Fruit fly (Drosophila melanogaster) whole organism, embryonic: ENCODE results near the gene SsRbeta.

ENCODE experiments used
- Abd-B ChIP-seq: fragments of 200-800 bp; sonication (Bioruptor generic); optimal IDR thresholded peaks from 2 replicates; lab custom pipeline; 2018; ENCODE audit warnings: missing biosample characterization, mild to moderate bottlenecking, missing genetic modification characterization, moderate library complexity
- Atf3 ChIP-seq: fragments of 200-800 bp; sonication (Bioruptor generic); optimal IDR thresholded peaks from 3 replicates; lab custom pipeline; 2016; ENCODE audit warnings: missing biosample characterization, missing genetic modification characterization
- B-H1 ChIP-seq: fragments of 200-800 bp; sonication (Bioruptor generic); IDR thresholded peaks from 3 replicates; pipeline ENCODE4 v1.3.6; 2022; ENCODE audit warnings: missing biosample characterization, missing genetic modification characterization
- CG10654 ChIP-seq: fragments of 200-800 bp; sonication (Bioruptor generic); optimal IDR thresholded peaks from 2 replicates; lab custom pipeline; 2016; ENCODE audit warnings: missing biosample characterization, missing genetic modification characterization
- CG11456 ChIP-seq: fragments of 200-800 bp; sonication (Bioruptor generic); IDR thresholded peaks from 3 replicates; pipeline ENCODE4 v1.3.6; 2022; ENCODE audit warnings: missing biosample characterization, missing genetic modification characterization
- CG13123 ChIP-seq: fragments of 200-800 bp; sonication (Bioruptor generic); optimal IDR thresholded peaks from 2 replicates; lab custom pipeline; 2016; ENCODE audit warnings: missing biosample characterization, missing genetic modification characterization
- CG14014 ChIP-seq: fragments of 200-800 bp; sonication (Bioruptor generic); IDR thresholded peaks from 2 replicates; pipeline ENCODE4 v1.3.6; 2022; ENCODE audit warnings: missing biosample characterization, missing genetic modification characterization
- CG14050 ChIP-seq: fragments of 200-800 bp; sonication (Bioruptor generic); IDR thresholded peaks from 3 replicates; pipeline ENCODE4 v1.3.6; 2022; ENCODE audit warnings: missing biosample characterization, missing genetic modification characterization
- CG17612 ChIP-seq: fragments of 200-800 bp; sonication (Bioruptor generic); IDR thresholded peaks from 2 replicates; pipeline ENCODE4 v1.3.6; 2022; ENCODE audit warnings: missing biosample characterization, missing genetic modification characterization
- CG2129 ChIP-seq: fragments of 200-800 bp; sonication (Bioruptor generic); IDR thresholded peaks from 2 replicates; pipeline ENCODE4 v1.3.6; 2022; ENCODE audit warnings: missing biosample characterization, missing genetic modification characterization; ENCODE audit not compliant: partially characterized antibody
- CG3281 ChIP-seq: fragments of 200-800 bp; sonication (Bioruptor generic); optimal IDR thresholded peaks from 3 replicates; lab custom pipeline; 2017; ENCODE audit warnings: missing biosample characterization, mild to moderate bottlenecking, missing genetic modification characterization
- CG33557 ChIP-seq: fragments of 200-800 bp; sonication (Bioruptor generic); optimal IDR thresholded peaks from 2 replicates; lab custom pipeline; 2019; ENCODE audit warnings: missing biosample characterization, mild to moderate bottlenecking, missing genetic modification characterization, moderate library complexity
- CG34224 ChIP-seq: fragments of 200-800 bp; sonication (Bioruptor generic); IDR thresholded peaks from 3 replicates; pipeline ENCODE4 v1.3.6; 2022; ENCODE audit warnings: missing biosample characterization, missing genetic modification characterization; ENCODE audit not compliant: partially characterized antibody
- CG4282 ChIP-seq: fragments of 200-800 bp; sonication (Bioruptor generic); optimal IDR thresholded peaks from 2 replicates; lab custom pipeline; 2016; ENCODE audit warnings: missing biosample characterization, missing genetic modification characterization
- CG6854 ChIP-seq: fragments of 200-800 bp; sonication (Bioruptor generic); optimal IDR thresholded peaks from 3 replicates; lab custom pipeline; 2017; ENCODE audit warnings: missing biosample characterization, mild to moderate bottlenecking, missing genetic modification characterization
- CG7556 ChIP-seq: fragments of 200-800 bp; sonication (Bioruptor generic); optimal IDR thresholded peaks from 2 replicates; lab custom pipeline; 2017; ENCODE audit warnings: missing biosample characterization, mild to moderate bottlenecking, missing genetic modification characterization
- CG8359 ChIP-seq: fragments of 200-800 bp; sonication (Bioruptor generic); optimal IDR thresholded peaks from 2 replicates; lab custom pipeline; 2017; ENCODE audit warnings: missing biosample characterization, mild to moderate bottlenecking, missing genetic modification characterization, borderline replicate concordance
- CG8944 ChIP-seq: fragments of 200-800 bp; sonication (Bioruptor generic); optimal IDR thresholded peaks from 3 replicates; lab custom pipeline; 2016; ENCODE audit warnings: missing biosample characterization, missing genetic modification characterization
- CTCF ChIP-seq: fragments of 200-800 bp; sonication (Bioruptor generic); optimal IDR thresholded peaks from 2 replicates; lab custom pipeline; 2017; ENCODE audit warnings: missing biosample characterization, mild to moderate bottlenecking, missing genetic modification characterization, moderate library complexity
- Deaf1 ChIP-seq: fragments of 200-800 bp; optimal IDR thresholded peaks from 3 replicates; lab custom pipeline; 2019; ENCODE audit warnings: missing biosample characterization, mild to moderate bottlenecking, missing genetic modification characterization, moderate library complexity
- Dp ChIP-seq: fragments of 200-800 bp; sonication (Bioruptor generic); optimal IDR thresholded peaks from 2 replicates; lab custom pipeline; 2018; ENCODE audit warnings: missing biosample characterization, mild to moderate bottlenecking, missing genetic modification characterization, moderate library complexity
- Fer2 ChIP-seq: fragments of 200-800 bp; sonication (Bioruptor generic); optimal IDR thresholded peaks from 2 replicates; lab custom pipeline; 2018; ENCODE audit warnings: missing biosample characterization, mild to moderate bottlenecking, missing genetic modification characterization, moderate library complexity
- Gsc ChIP-seq: fragments of 200-800 bp; sonication (Bioruptor generic); IDR thresholded peaks from 2 replicates; pipeline ENCODE4 v1.3.6; 2022; ENCODE audit warnings: missing biosample characterization, missing genetic modification characterization
- Hmr ChIP-seq: fragments of 200-800 bp; sonication (Bioruptor generic); optimal IDR thresholded peaks from 3 replicates; lab custom pipeline; 2017; ENCODE audit warnings: mild to moderate bottlenecking, missing biosample characterization, missing genetic modification reagents, missing genetic modification characterization
- Hr39 ChIP-seq: fragments of >200 bp; optimal IDR thresholded peaks from 2 replicates; lab custom pipeline; 2017
- Jarid2 ChIP-seq: fragments of 200-800 bp; sonication (Bioruptor generic); optimal IDR thresholded peaks from 3 replicates; lab custom pipeline; 2017; ENCODE audit warnings: mild to moderate bottlenecking, missing biosample characterization, missing genetic modification reagents, missing genetic modification characterization
- Lim3 ChIP-seq: fragments of 200-800 bp; sonication (Bioruptor generic); IDR thresholded peaks from 2 replicates; pipeline ENCODE4 v1.3.6; 2022; ENCODE audit warnings: missing biosample characterization, missing genetic modification characterization
- NFAT ChIP-seq: fragments of 200-800 bp; sonication (Bioruptor generic); IDR thresholded peaks from 2 replicates; pipeline ENCODE4 v1.3.6; 2022; ENCODE audit warnings: missing biosample characterization, missing genetic modification characterization
- Oli ChIP-seq: fragments of 200-800 bp; sonication (Bioruptor generic); optimal IDR thresholded peaks from 2 replicates; lab custom pipeline; 2018; ENCODE audit warnings: missing biosample characterization, mild to moderate bottlenecking, missing genetic modification characterization, moderate library complexity
- Pdp1 ChIP-seq, 2 experiments: fragments of 200-800 bp; sonication (Bioruptor generic); optimal IDR thresholded peaks; 3 replicates each; lab custom pipeline; 2016; ENCODE audit warnings: missing biosample characterization in 2 of 2, missing genetic modification characterization in 2 of 2, mild to moderate bottlenecking in 1 of 2, moderate library complexity in 1 of 2
- Spps ChIP-seq: fragments of 200-800 bp; sonication (Bioruptor generic); optimal IDR thresholded peaks from 2 replicates; lab custom pipeline; 2018; ENCODE audit warnings: missing biosample characterization, mild to moderate bottlenecking, missing genetic modification characterization
- aop ChIP-seq: fragments of 200-800 bp; sonication (Bioruptor generic); IDR thresholded peaks from 2 replicates; pipeline ENCODE4 v1.3.6; 2022; ENCODE audit warnings: missing biosample characterization, missing genetic modification characterization
- cas ChIP-seq: fragments of 200-800 bp; sonication (Bioruptor generic); IDR thresholded peaks from 2 replicates; pipeline ENCODE4 v1.3.6; 2022; ENCODE audit warnings: missing biosample characterization, missing genetic modification characterization
- chif ChIP-seq, 2 experiments: fragments of 200-800 bp; sonication (Bioruptor generic); optimal IDR thresholded peaks; 3 replicates each; lab custom pipeline; 2016; ENCODE audit warnings: missing biosample characterization in 2 of 2, missing genetic modification characterization in 2 of 2
- chinmo ChIP-seq: fragments of 200-800 bp; sonication (Bioruptor generic); IDR thresholded peaks from 4 replicates; pipeline ENCODE4 v1.3.6; 2022; ENCODE audit warnings: missing biosample characterization, missing genetic modification characterization; ENCODE audit not compliant: partially characterized antibody
- cwo ChIP-seq: fragments of 200-800 bp; sonication (Bioruptor generic); optimal IDR thresholded peaks from 3 replicates; lab custom pipeline; 2017; ENCODE audit warnings: missing biosample characterization, missing genetic modification characterization, mild to moderate bottlenecking, moderate library complexity, missing genetic modification reagents
- da ChIP-seq: fragments of 200-800 bp; sonication (Bioruptor generic); optimal IDR thresholded peaks from 2 replicates; lab custom pipeline; 2016; ENCODE audit warnings: missing biosample characterization, missing genetic modification characterization
- dan ChIP-seq: fragments of 200-800 bp; sonication (Bioruptor generic); IDR thresholded peaks from 2 replicates; pipeline ENCODE4 v1.3.6; 2022; ENCODE audit warnings: missing biosample characterization, missing genetic modification characterization
- dimm ChIP-seq: fragments of 200-800 bp; sonication (Bioruptor generic); IDR thresholded peaks from 2 replicates; pipeline ENCODE4 v1.3.6; 2022; ENCODE audit warnings: missing biosample characterization, missing genetic modification characterization
- fd3F ChIP-seq: fragments of 200-800 bp; sonication (Bioruptor generic); optimal IDR thresholded peaks from 2 replicates; lab custom pipeline; 2018; ENCODE audit warnings: missing biosample characterization, mild to moderate bottlenecking, missing genetic modification characterization, moderate library complexity
- gem ChIP-seq: fragments of 200-800 bp; sonication (Bioruptor generic); optimal IDR thresholded peaks from 2 replicates; lab custom pipeline; 2019; ENCODE audit warnings: missing biosample characterization, mild to moderate bottlenecking, missing genetic modification characterization, moderate library complexity
- mld ChIP-seq: fragments of 200-800 bp; sonication (Bioruptor generic); IDR thresholded peaks from 3 replicates; pipeline ENCODE4 v1.3.6; 2022; ENCODE audit warnings: missing biosample characterization, missing genetic modification characterization; ENCODE audit not compliant: partially characterized antibody
- nerfin-1 ChIP-seq: fragments of 200-800 bp; sonication (Bioruptor generic); optimal IDR thresholded peaks from 3 replicates; lab custom pipeline; 2019; ENCODE audit warnings: missing biosample characterization, mild to moderate bottlenecking, missing genetic modification characterization, moderate library complexity
- pb ChIP-seq: fragments of 200-800 bp; sonication (Bioruptor generic); optimal IDR thresholded peaks from 3 replicates; lab custom pipeline; 2016; ENCODE audit warnings: missing biosample characterization, missing genetic modification characterization
- sens ChIP-seq: fragments of 200-800 bp; sonication (Bioruptor generic); peaks from one replicate; lab custom pipeline; 2016; ENCODE audit warnings: missing biosample characterization, missing genetic modification characterization
- slbo ChIP-seq: fragments of 200-800 bp; sonication (Bioruptor generic); IDR thresholded peaks from 2 replicates; pipeline ENCODE4 v1.3.6; 2022; ENCODE audit warnings: missing biosample characterization, missing genetic modification characterization
- stc ChIP-seq: fragments of 200-800 bp; sonication (Bioruptor generic); IDR thresholded peaks from 2 replicates; pipeline ENCODE4 v1.3.6; 2022; ENCODE audit warnings: missing biosample characterization, missing genetic modification characterization
- unpg ChIP-seq: fragments of 200-800 bp; sonication (Bioruptor generic); optimal IDR thresholded peaks from 3 replicates; lab custom pipeline; 2018; ENCODE audit warnings: missing biosample characterization, mild to moderate bottlenecking, missing genetic modification characterization, moderate library complexity
- vnd ChIP-seq: fragments of 200-800 bp; sonication (Bioruptor generic); IDR thresholded peaks from 3 replicates; pipeline ENCODE4 v1.3.6; 2022; ENCODE audit warnings: missing biosample characterization, missing genetic modification characterization; ENCODE audit not compliant: partially characterized antibody
- zfh1 ChIP-seq: fragments of 200-800 bp; sonication (Bioruptor generic); IDR thresholded peaks from 3 replicates; pipeline ENCODE4 v1.3.6; 2022; ENCODE audit warnings: missing biosample characterization, missing genetic modification characterization

SsRbeta gene

DNA sequence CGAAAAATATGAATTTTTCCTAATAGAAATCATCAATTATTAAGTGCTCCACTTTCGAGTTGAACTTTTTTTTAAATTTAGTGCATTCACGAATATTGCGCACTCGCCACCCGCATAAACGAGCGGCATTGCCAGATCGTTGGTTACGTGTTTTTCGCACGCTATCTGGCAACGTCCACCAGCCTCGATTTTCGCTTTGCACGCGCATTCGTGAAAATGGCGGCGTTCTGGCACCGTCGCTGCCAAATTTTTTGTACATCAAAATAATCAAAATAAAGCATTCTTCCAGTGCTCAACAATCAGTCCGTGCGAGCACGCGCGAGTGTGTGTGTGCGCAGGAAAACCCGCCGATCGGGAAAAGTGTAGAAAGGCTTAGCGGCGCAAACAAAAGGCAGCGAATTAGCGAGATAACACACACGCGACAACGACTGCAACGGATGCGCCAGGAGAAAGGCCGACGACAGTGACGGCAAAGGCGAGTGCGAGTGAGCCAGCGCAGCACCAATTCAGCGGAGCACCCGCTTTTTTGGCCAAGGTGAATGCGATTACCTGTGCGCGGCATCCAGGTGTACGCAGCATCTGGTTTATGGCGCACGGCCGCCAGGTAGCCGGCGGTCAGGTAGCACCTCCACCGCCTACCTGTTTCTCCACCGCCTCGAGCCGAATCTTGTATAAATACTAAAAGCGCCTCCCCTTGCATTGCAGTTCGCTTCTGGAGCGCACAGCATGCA lies 15.6 kb upstream of the SsRbeta start (continued):
- TF ChIP-seq CG7556 (GFP tag; lab: Kevin White, UChicago) (peak; percentile 86), chif (GFP tag; optimal IDR thresholded peaks at IDR 0.05; lab: Kevin White, UChicago) (peak; percentile 75 to 77), CG13123 (GFP tag; lab: Kevin White, UChicago) (peak; percentile 61), CG14050 (GFP tag; lab: Robert Waterston, UW) (peak; percentile 59), CG17612 (GFP tag; lab: Robert Waterston, UW) (no peak), B-H1 (GFP tag; lab: Robert Waterston, UW) (peak; percentile 71; the same call in 2 of the 3 replicates), Abd-B (GFP tag; lab: Kevin White, UChicago) (no peak), Hr39 (lab: Kevin White, UChicago) (no peak), zfh1 (GFP tag; lab: Robert Waterston, UW) (peak; percentile 83), stc (GFP tag; lab: Robert Waterston, UW) (peak; percentile 75), Gsc (no peak), CG10654 (GFP tag; lab: Kevin White, UChicago) (peak; percentile 77), CTCF (GFP tag; lab: Kevin White, UChicago) (no peak), CG34224 (GFP tag; lab: Robert Waterston, UW) (peak; percentile 53), mld (GFP tag; lab: Robert Waterston, UW) (no peak; the same call in 2 of the 3 replicates), aop (GFP tag; lab: Robert Waterston, UW) (no peak), Atf3 (GFP tag; lab: Kevin White, UChicago) (peak; percentile 48), CG33557 (GFP tag; lab: Kevin White, UChicago) (peak; percentile 49), CG11456 (GFP tag; lab: Robert Waterston, UW) (peak; percentile 83), CG14014 (GFP tag; lab: Robert Waterston, UW) (peak; percentile 80), dan (GFP tag; lab: Robert Waterston, UW) (no peak), chinmo (GFP tag; lab: Robert Waterston, UW) (peak; percentile 79; the same call in 2 of the 4 replicates), pb (GFP tag; lab: Kevin White, UChicago) (peak; percentile 82), CG8944 (GFP tag; lab: Kevin White, UChicago) (peak; percentile 75), dimm (GFP tag; lab: Robert Waterston, UW) (peak; percentile 45; the same call in 1 of the 2 replicates), vnd (GFP tag; lab: Robert Waterston, UW) (peak; percentile 32; the same call in 2 of the 3 replicates), fd3F (GFP tag; lab: Kevin White, UChicago) (peak; percentile 72), Hmr (GFP tag; lab: Kevin White, UChicago) (no peak), gem (tag; lab: Kevin White, UChicago) (no peak), Fer2 (peak; percentile 56), Lim3 (GFP tag; lab: Robert Waterston, UW) (no peak), cwo (GFP tag; lab: Kevin White, UChicago) (peak; percentile 80), nerfin-1 (tag; lab: Kevin White, UChicago) (peak; percentile 78), CG3281 (peak; percentile 87), da (GFP tag; lab: Kevin White, UChicago) (no peak), slbo (GFP tag; lab: Robert Waterston, UW) (peak; percentile 86), cas (GFP tag; lab: Robert Waterston, UW) (peak; percentile 55; the same call in 1 of the 2 replicates), Jarid2 (GFP tag; lab: Kevin White, UChicago) (no peak), CG2129 (GFP tag; lab: Robert Waterston, UW) (peak; percentile 38; the same call in 1 of the 2 replicates), Spps (tag; lab: Kevin White, UChicago) (no peak), CG6854 (GFP tag; lab: Kevin White, UChicago) (peak; percentile 73), Deaf1 (no peak), CG4282 (GFP tag; lab: Kevin White, UChicago) (peak; percentile 75), CG8359 (GFP tag; lab: Kevin White, UChicago) (peak; percentile 40), Pdp1 (GFP tag; optimal IDR thresholded peaks at IDR 0.05; lab: Kevin White, UChicago) (peak; percentile 84 to 98), NFAT (GFP tag; lab: Robert Waterston, UW) (peak; percentile 69), sens (peak; percentile 98), unpg (peak; percentile 86), Oli (tag; lab: Kevin White, UChicago) (peak; percentile 65), Dp (peak; percentile 51)
